Worm (Caenorhabditis elegans): ENCODE measurements around the gene hadb-1.

DNA sequence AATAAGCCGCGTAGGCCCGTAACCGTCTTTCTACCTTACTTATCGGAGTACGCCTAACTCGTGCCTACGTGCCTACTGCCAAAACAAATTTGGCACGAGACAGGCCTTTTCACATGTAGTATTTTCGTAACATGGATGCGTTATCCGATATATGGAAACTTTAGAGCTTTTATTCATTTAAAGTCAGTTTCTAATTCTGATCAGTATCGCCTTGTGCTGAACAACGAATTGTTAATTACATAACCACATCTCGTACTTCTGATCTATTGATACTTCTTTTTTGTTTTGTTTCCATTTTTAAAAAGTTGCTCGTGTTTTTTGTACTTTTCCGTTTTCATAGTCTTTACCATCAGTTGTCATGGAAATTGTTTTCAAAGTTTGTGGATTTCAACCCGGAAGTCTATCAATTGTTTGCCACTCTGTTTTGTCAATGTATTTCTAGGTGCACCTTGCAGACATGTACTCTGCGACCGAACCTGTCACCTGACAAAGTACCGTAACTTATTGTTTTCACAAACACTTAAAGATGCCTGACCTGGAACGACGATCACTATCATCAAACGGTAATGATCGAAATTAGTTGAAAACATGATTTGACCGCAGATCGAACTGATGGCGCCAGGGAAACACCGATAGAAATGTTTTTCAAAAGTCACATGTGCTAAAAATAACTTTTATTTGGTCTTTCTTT lies 30.5 kb downstream of the hadb-1 start:
- TF ChIP-seq tbx-7 (tag; optimal IDR thresholded peaks at IDR 0.05) (no peak), ahr-1 (tag; optimal IDR thresholded peaks at IDR 0.05) (no peak), ttx-3 (tag; optimal IDR thresholded peaks at IDR 0.05) (no peak), T23F11.4 (GFP tag; optimal IDR thresholded peaks at IDR 0.05) (no peak), pqm-1 (tag; optimal IDR thresholded peaks at IDR 0.05) (no peak), unc-42 (tag; optimal IDR thresholded peaks at IDR 0.05) (no peak), npax-4 (tag; optimal IDR thresholded peaks at IDR 0.05) (no peak), hlh-15 (tag; optimal IDR thresholded peaks at IDR 0.05) (no peak), fkh-6 (tag; optimal IDR thresholded peaks at IDR 0.05) (no peak), nfya-1 (tag; optimal IDR thresholded peaks at IDR 0.05) (no peak), pha-4 (tag; optimal IDR thresholded peaks at IDR 0.05) (no peak), ceh-2 (tag; optimal IDR thresholded peaks at IDR 0.05) (no peak)
